Fruit fly (Drosophila melanogaster) whole organism, embryonic: Measurements from ENCODE around the gene RIOK2.

Source experiments
- Ada2b ChIP-seq: fragments of 200-800 bp; sonication (Bioruptor generic); IDR thresholded peaks from 2 replicates; pipeline ENCODE4 v1.3.6; 2022; ENCODE audit warnings: missing biosample characterization, missing genetic modification characterization
- CG11560 ChIP-seq: fragments of 200-800 bp; sonication (Bioruptor generic); IDR thresholded peaks from 3 replicates; pipeline ENCODE4 v1.3.6; 2022; ENCODE audit warnings: missing biosample characterization, missing genetic modification characterization
- CG12299 ChIP-seq: fragments of 200-800 bp; sonication (Bioruptor generic); optimal IDR thresholded peaks from 2 replicates; lab custom pipeline; 2018; ENCODE audit warnings: missing biosample characterization, mild to moderate bottlenecking, missing genetic modification characterization
- CG13296 ChIP-seq: fragments of 200-800 bp; sonication (Bioruptor generic); optimal IDR thresholded peaks from 3 replicates; lab custom pipeline; 2018; ENCODE audit warnings: missing biosample characterization, mild to moderate bottlenecking, missing genetic modification characterization
- CG13424 ChIP-seq: fragments of 200-800 bp; sonication (Bioruptor generic); optimal IDR thresholded peaks from 2 replicates; lab custom pipeline; 2019; ENCODE audit warnings: missing biosample characterization, mild to moderate bottlenecking, missing genetic modification characterization, moderate library complexity
- CG13624 ChIP-seq: fragments of 200-800 bp; sonication (Bioruptor generic); optimal IDR thresholded peaks from 2 replicates; lab custom pipeline; 2016; ENCODE audit warnings: missing biosample characterization, missing genetic modification characterization
- CG14965 ChIP-seq: fragments of 200-800 bp; sonication (Bioruptor generic); optimal IDR thresholded peaks from 2 replicates; lab custom pipeline; 2016; ENCODE audit warnings: missing biosample characterization, missing genetic modification characterization, borderline replicate concordance
- CG16863 ChIP-seq: fragments of 200-800 bp; sonication (Bioruptor generic); optimal IDR thresholded peaks from 3 replicates; lab custom pipeline; 2016; ENCODE audit warnings: missing biosample characterization, missing genetic modification characterization
- CG17186 ChIP-seq: fragments of 200-800 bp; sonication (Bioruptor generic); optimal IDR thresholded peaks from 3 replicates; lab custom pipeline; 2017; ENCODE audit warnings: missing biosample characterization, missing genetic modification reagents, missing genetic modification characterization
- CG30020 ChIP-seq: fragments of 200-800 bp; optimal IDR thresholded peaks from 2 replicates; lab custom pipeline; 2019; ENCODE audit warnings: missing biosample characterization, mild to moderate bottlenecking, missing genetic modification characterization, moderate library complexity
- CG31224 ChIP-seq: fragments of 200-800 bp; sonication (Bioruptor generic); IDR thresholded peaks from 2 replicates; pipeline ENCODE4 v1.3.6; 2022; ENCODE audit warnings: missing biosample characterization, missing genetic modification characterization
- CG6175 ChIP-seq: fragments of 200-800 bp; sonication (Bioruptor generic); IDR thresholded peaks from 3 replicates; pipeline ENCODE4 v1.3.6; 2022; ENCODE audit warnings: missing biosample characterization, missing genetic modification characterization
- CG6254 ChIP-seq: fragments of 200-800 bp; sonication (Bioruptor generic); optimal IDR thresholded peaks from 3 replicates; lab custom pipeline; 2017; ENCODE audit warnings: mild to moderate bottlenecking, missing biosample characterization, missing genetic modification reagents, missing genetic modification characterization
- CG7987 ChIP-seq: fragments of 200-800 bp; sonication (Bioruptor generic); optimal IDR thresholded peaks from 2 replicates; lab custom pipeline; 2018; ENCODE audit warnings: missing biosample characterization, mild to moderate bottlenecking, missing genetic modification characterization, moderate library complexity
- CG8089 ChIP-seq: fragments of 200-800 bp; sonication (Bioruptor generic); optimal IDR thresholded peaks from 3 replicates; lab custom pipeline; 2016; ENCODE audit warnings: missing biosample characterization, missing genetic modification characterization
- CG8388 ChIP-seq: fragments of 200-800 bp; sonication (Bioruptor generic); optimal IDR thresholded peaks from 2 replicates; lab custom pipeline; 2019; ENCODE audit warnings: missing biosample characterization, mild to moderate bottlenecking, missing genetic modification characterization, moderate library complexity
- Doc3 ChIP-seq: fragments of 200-800 bp; sonication (Bioruptor generic); IDR thresholded peaks from 3 replicates; pipeline ENCODE4 v1.3.6; 2022; ENCODE audit warnings: missing biosample characterization, missing genetic modification characterization; ENCODE audit not compliant: partially characterized antibody
- Elba2 ChIP-seq: fragments of 200-800 bp; sonication (Bioruptor generic); optimal IDR thresholded peaks from 3 replicates; lab custom pipeline; 2016; ENCODE audit warnings: missing biosample characterization, missing genetic modification characterization
- Gug ChIP-seq: fragments of 200-800 bp; sonication (Bioruptor generic); IDR thresholded peaks from 4 replicates; pipeline ENCODE4 v1.3.6; 2022; ENCODE audit warnings: missing biosample characterization, missing genetic modification characterization
- HmgZ ChIP-seq: fragments of 200-800 bp; sonication (Bioruptor generic); optimal IDR thresholded peaks from 2 replicates; lab custom pipeline; 2018; ENCODE audit warnings: missing biosample characterization, mild to moderate bottlenecking, missing genetic modification characterization
- MBD-R2 ChIP-seq: fragments of 200-800 bp; sonication (Bioruptor generic); IDR thresholded peaks from 2 replicates; pipeline ENCODE4 v1.3.6; 2022; ENCODE audit warnings: missing biosample characterization, missing genetic modification characterization
- Med ChIP-seq: fragments of 200-800 bp; sonication (Bioruptor generic); peaks from one replicate; lab custom pipeline; 2016; ENCODE audit warnings: missing biosample characterization, missing genetic modification characterization, mild to moderate bottlenecking, inconsistent platforms, moderate library complexity
- Rfx ChIP-seq: fragments of 200-800 bp; sonication (Bioruptor generic); IDR thresholded peaks from 2 replicates; pipeline ENCODE4 v1.3.6; 2022; ENCODE audit warnings: missing biosample characterization, missing genetic modification characterization
- Trl ChIP-seq, 3 experiments: fragments of >200 bp in 2 of 3; fragments of 200-800 bp in 1 of 3; sonication (Bioruptor generic) in 1 of 3; optimal IDR thresholded peaks; 2 replicates in 1 of 3; 3 replicates in 2 of 3; lab custom pipeline; 2016 to 2017; ENCODE audit warnings: missing biosample characterization in 1 of 3, missing genetic modification characterization in 1 of 3
- Xbp1 ChIP-seq: fragments of 200-800 bp; sonication (Bioruptor generic); optimal IDR thresholded peaks from 3 replicates; lab custom pipeline; 2016; ENCODE audit warnings: missing biosample characterization, mild to moderate bottlenecking, missing genetic modification characterization
- Xrp1 ChIP-seq: fragments of 200-800 bp; sonication (Bioruptor generic); IDR thresholded peaks from 2 replicates; pipeline ENCODE4 v1.3.6; 2022; ENCODE audit warnings: missing biosample characterization, missing genetic modification characterization
- ap ChIP-seq: fragments of 200-800 bp; sonication (Bioruptor generic); IDR thresholded peaks from 2 replicates; pipeline ENCODE4 v1.3.6; 2022; ENCODE audit warnings: missing biosample characterization, missing genetic modification characterization
- cg ChIP-seq: fragments of 200-800 bp; sonication (Bioruptor generic); optimal IDR thresholded peaks from 3 replicates; lab custom pipeline; 2019; ENCODE audit warnings: missing biosample characterization, mild to moderate bottlenecking, missing genetic modification characterization, moderate library complexity
- ci ChIP-seq: fragments of 200-800 bp; sonication (Bioruptor generic); IDR thresholded peaks from 3 replicates; pipeline ENCODE4 v1.3.6; 2022; ENCODE audit warnings: missing biosample characterization, missing genetic modification characterization
- da ChIP-seq: fragments of 200-800 bp; sonication (Bioruptor generic); optimal IDR thresholded peaks from 2 replicates; lab custom pipeline; 2016; ENCODE audit warnings: missing biosample characterization, missing genetic modification characterization
- dan ChIP-seq: fragments of 200-800 bp; sonication (Bioruptor generic); IDR thresholded peaks from 2 replicates; pipeline ENCODE4 v1.3.6; 2022; ENCODE audit warnings: missing biosample characterization, missing genetic modification characterization
- en ChIP-seq: fragments of 200-800 bp; sonication (Bioruptor generic); optimal IDR thresholded peaks from 2 replicates; lab custom pipeline; 2016; ENCODE audit warnings: missing biosample characterization, missing genetic modification characterization
- fd96Cb ChIP-seq: fragments of 200-800 bp; sonication (Bioruptor generic); optimal IDR thresholded peaks from 2 replicates; lab custom pipeline; 2018; ENCODE audit warnings: missing biosample characterization, mild to moderate bottlenecking, missing genetic modification characterization, moderate library complexity
- fu2 ChIP-seq: fragments of 200-800 bp; sonication (Bioruptor generic); optimal IDR thresholded peaks from 2 replicates; lab custom pipeline; 2016; ENCODE audit warnings: missing biosample characterization, missing genetic modification characterization
- hbn ChIP-seq: fragments of 200-800 bp; sonication (Bioruptor generic); IDR thresholded peaks from 2 replicates; pipeline ENCODE4 v1.3.6; 2022; ENCODE audit warnings: missing biosample characterization, missing genetic modification characterization; ENCODE audit not compliant: partially characterized antibody
- kni ChIP-seq: fragments of 200-800 bp; sonication (Bioruptor generic); optimal IDR thresholded peaks from 3 replicates; lab custom pipeline; 2017; ENCODE audit warnings: mild to moderate bottlenecking, missing biosample characterization, missing genetic modification reagents, missing genetic modification characterization
- knrl ChIP-seq: fragments of 200-800 bp; sonication (Bioruptor generic); IDR thresholded peaks from 3 replicates; pipeline ENCODE4 v1.3.6; 2022; ENCODE audit warnings: missing biosample characterization, missing genetic modification characterization; ENCODE audit not compliant: partially characterized antibody
- luna ChIP-seq: fragments of 200-800 bp; sonication (Bioruptor generic); optimal IDR thresholded peaks from 2 replicates; lab custom pipeline; 2016; ENCODE audit warnings: missing biosample characterization, missing genetic modification characterization
- otp ChIP-seq: fragments of 200-800 bp; sonication (Bioruptor generic); IDR thresholded peaks from 3 replicates; pipeline ENCODE4, ENCODE4 v1.3.6; 2022; ENCODE audit warnings: missing biosample characterization, missing genetic modification characterization
- pho ChIP-seq: fragments of 200-800 bp; sonication (Bioruptor generic); optimal IDR thresholded peaks from 2 replicates; lab custom pipeline; 2016; ENCODE audit warnings: missing biosample characterization, missing genetic modification characterization
- pnt ChIP-seq: fragments of 200-800 bp; sonication (Bioruptor generic); optimal IDR thresholded peaks from 3 replicates; lab custom pipeline; 2016; ENCODE audit warnings: missing biosample characterization, missing genetic modification characterization
- repo ChIP-seq: fragments of 200-800 bp; sonication (Bioruptor generic); optimal IDR thresholded peaks from 2 replicates; lab custom pipeline; 2016; ENCODE audit warnings: missing biosample characterization, missing genetic modification characterization
- sens-2 ChIP-seq: fragments of 200-800 bp; sonication (Bioruptor generic); IDR thresholded peaks from 2 replicates; pipeline ENCODE4 v1.3.6; 2022; ENCODE audit warnings: missing biosample characterization, missing genetic modification characterization
- tll ChIP-seq, 2 experiments: fragments of 200-800 bp in 1 of 2; fragments of >200 bp in 1 of 2; sonication (Bioruptor generic) in 1 of 2; optimal IDR thresholded peaks; 2 replicates each; lab custom pipeline; 2017 to 2019; ENCODE audit warnings: missing biosample characterization in 2 of 2, missing genetic modification characterization in 2 of 2, mild to moderate bottlenecking in 1 of 2, moderate library complexity in 1 of 2
- ttk ChIP-seq: fragments of 200-800 bp; sonication (Bioruptor generic); IDR thresholded peaks from 2 replicates; pipeline ENCODE4 v2.1.2; 2022; ENCODE audit warnings: missing biosample characterization, missing genetic modification characterization
- unc-4 ChIP-seq: fragments of 200-800 bp; sonication (Bioruptor generic); IDR thresholded peaks from 2 replicates; pipeline ENCODE4 v1.3.6; 2022; ENCODE audit warnings: missing biosample characterization, missing genetic modification characterization; ENCODE audit not compliant: partially characterized antibody
- z ChIP-seq: fragments of 200-800 bp; sonication (Bioruptor generic); IDR thresholded peaks from 3 replicates; pipeline ENCODE4 v1.3.6; 2022; ENCODE audit warnings: missing biosample characterization, missing genetic modification characterization
- zfh2 ChIP-seq: fragments of 200-800 bp; sonication (Bioruptor generic); optimal IDR thresholded peaks from 2 replicates; lab custom pipeline; 2016; ENCODE audit warnings: missing biosample characterization, missing genetic modification characterization

The RIOK2 gene

DNA sequence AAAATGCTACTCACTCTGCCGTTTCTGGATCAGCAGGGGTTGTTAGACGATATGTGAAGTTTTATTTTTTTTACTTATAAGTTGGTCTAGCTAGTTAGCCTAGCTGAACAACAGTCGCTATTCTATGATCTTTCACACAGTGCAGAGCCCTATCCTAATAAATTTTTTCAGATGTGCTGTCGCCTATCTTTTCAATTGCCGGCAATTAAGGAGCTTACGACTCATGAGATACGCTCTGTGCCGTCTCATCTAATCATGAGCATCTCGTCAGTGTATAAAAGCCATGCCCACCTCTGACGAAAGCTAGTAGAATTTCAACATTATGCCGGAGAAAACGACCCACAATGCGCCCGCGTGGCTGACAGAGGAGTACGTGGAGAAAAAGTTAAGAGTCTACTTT, 4.3 kb downstream of the RIOK2 start, which contains the start of the genes CG11889 and CG11891:
Gene CG11889, plus strand, starts transcription at position 301 of the 400 bp plus-strand sequence.
Gene CG11891, plus strand, starts transcription at position 301 of the 400 bp plus-strand sequence.
- peak; percentile 12 for TF ChIP-seq Med (GFP tag; lab: Kevin White, UChicago)
- TF ChIP-seq CG31224 (GFP tag; lab: Robert Waterston, UW), result no peak

DNA sequence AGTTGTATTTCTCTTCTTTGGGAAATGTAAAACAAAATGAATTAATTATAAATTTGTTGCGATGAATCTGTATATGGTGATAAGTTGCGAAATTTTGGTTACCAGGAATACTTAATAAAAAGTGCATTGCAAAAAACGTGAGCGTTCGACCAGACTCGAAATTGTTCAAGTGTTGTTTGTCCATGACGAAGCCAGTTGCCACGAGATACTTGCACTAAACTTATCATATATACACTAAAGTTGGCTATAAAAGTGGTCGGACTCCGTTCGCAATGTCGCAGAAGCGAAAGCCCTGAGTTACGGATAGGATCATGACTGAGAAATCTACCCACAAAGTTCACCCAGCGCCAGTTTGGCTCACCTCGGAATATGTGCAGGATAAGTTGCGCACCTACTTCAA, 7.9 kb downstream of the RIOK2 start, which contains the start of gene CG11878:
Gene CG11878, plus strand, starts transcription at position 301 of the 400 bp plus-strand sequence.
- TF ChIP-seq CG13424, result no peak
- no peak for TF ChIP-seq CG17186 (GFP tag; lab: Kevin White, UChicago)
- TF ChIP-seq CG14965, result no peak
- no peak for TF ChIP-seq Xbp1 (GFP tag; lab: Kevin White, UChicago)
- TF ChIP-seq Elba2, result no peak
- no peak for TF ChIP-seq pnt (GFP tag; lab: Kevin White, UChicago)
- TF ChIP-seq ci (GFP tag; lab: Robert Waterston, UW), result no peak
- TF ChIP-seq zfh2 (GFP tag; lab: Kevin White, UChicago), result no peak
- no peak for TF ChIP-seq Trl (optimal IDR thresholded peaks at IDR 0.05; lab: Kevin White, UChicago)
- TF ChIP-seq Trl (GFP tag; optimal IDR thresholded peaks at IDR 0.05; lab: Kevin White, UChicago), result no peak
- TF ChIP-seq repo (GFP tag; lab: Kevin White, UChicago), result no peak
- no peak for TF ChIP-seq CG7987 (GFP tag; lab: Kevin White, UChicago)
- TF ChIP-seq Rfx (GFP tag; lab: Robert Waterston, UW), result no peak
- TF ChIP-seq en (GFP tag; lab: Kevin White, UChicago), result no peak
- TF ChIP-seq da, result no peak

DNA sequence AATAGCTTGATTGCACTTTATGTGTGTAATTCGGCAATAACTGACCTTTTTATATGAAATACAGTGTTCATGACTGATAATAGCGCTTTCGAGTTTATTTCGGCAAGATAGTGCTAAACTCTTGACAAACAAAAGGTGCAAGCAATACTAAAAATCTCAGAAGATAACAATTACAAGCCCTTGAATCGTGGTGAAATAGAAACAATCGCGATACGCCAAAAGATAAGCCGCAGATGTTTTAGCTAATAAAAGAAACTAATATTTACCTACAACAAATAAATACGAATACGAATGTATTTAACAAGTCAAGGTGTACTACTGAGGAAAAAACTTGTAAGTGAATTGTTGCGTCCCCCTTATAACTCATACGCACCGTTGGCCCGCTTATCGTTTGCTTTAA, 9.6 kb downstream of the RIOK2 start:
- TF ChIP-seq luna, result no peak
- TF ChIP-seq CG16863 (GFP tag; lab: Kevin White, UChicago), result no peak
- no peak for TF ChIP-seq CG30020 (tag; lab: Kevin White, UChicago)
- TF ChIP-seq ttk (GFP tag; lab: Robert Waterston, UW), result no peak
- no peak for TF ChIP-seq kni (GFP tag; lab: Kevin White, UChicago)
- TF ChIP-seq knrl (GFP tag; lab: Robert Waterston, UW), result no peak
- TF ChIP-seq otp (GFP tag; lab: Robert Waterston, UW), result no peak
- TF ChIP-seq zfh2 (GFP tag; lab: Kevin White, UChicago), result no peak
- peak; percentile 81 for TF ChIP-seq CG13296 (GFP tag; lab: Kevin White, UChicago)
- TF ChIP-seq unc-4 (GFP tag; lab: Robert Waterston, UW), result no peak
- no peak for TF ChIP-seq sens-2 (GFP tag; lab: Robert Waterston, UW)
- TF ChIP-seq fd96Cb (tag; lab: Kevin White, UChicago), result no peak
- TF ChIP-seq Ada2b, result no peak
- peak; percentile 36 for TF ChIP-seq CG12299 (tag; lab: Kevin White, UChicago)
- no peak for TF ChIP-seq hbn (GFP tag; lab: Robert Waterston, UW)
- no peak for TF ChIP-seq ap (GFP tag; lab: Robert Waterston, UW)
- no peak for TF ChIP-seq dan (GFP tag; lab: Robert Waterston, UW)
- TF ChIP-seq z (GFP tag; lab: Robert Waterston, UW), result no peak
- no peak for TF ChIP-seq fu2
- TF ChIP-seq Xrp1 (GFP tag; lab: Robert Waterston, UW), result no peak
- TF ChIP-seq CG13424, result peak; percentile 36
- no peak for TF ChIP-seq CG13624
- TF ChIP-seq HmgZ, result peak; percentile 46
- TF ChIP-seq cg (GFP tag; lab: Kevin White, UChicago), result no peak
- TF ChIP-seq CG8388 (GFP tag; lab: Kevin White, UChicago), result no peak
- TF ChIP-seq CG11560 (tag; lab: Robert Waterston, UW), result no peak
- TF ChIP-seq CG8089 (GFP tag; lab: Kevin White, UChicago), result no peak
- no peak for TF ChIP-seq MBD-R2
- no peak for TF ChIP-seq pho (GFP tag; lab: Kevin White, UChicago)
- no peak for TF ChIP-seq tll (GFP tag; optimal IDR thresholded peaks at IDR 0.05; lab: Kevin White, UChicago)
- TF ChIP-seq CG6254, result no peak
- no peak for TF ChIP-seq Doc3 (GFP tag; lab: Robert Waterston, UW)
- TF ChIP-seq CG6175, result no peak
- no peak for TF ChIP-seq Gug (GFP tag; lab: Robert Waterston, UW)
